Fruit fly (Drosophila melanogaster) S2 (cell line): ENCODE measurements around the gene GNBP1.

Experiments used
- CG8478 ChIP-seq: fragments of >200 bp; optimal IDR thresholded peaks from 2 replicates; lab custom pipeline; 2018
- CTCF ChIP-seq, 2 experiments: fragments of >200 bp; optimal IDR thresholded peaks; 2 replicates each; lab custom pipeline; 2018

DNA sequence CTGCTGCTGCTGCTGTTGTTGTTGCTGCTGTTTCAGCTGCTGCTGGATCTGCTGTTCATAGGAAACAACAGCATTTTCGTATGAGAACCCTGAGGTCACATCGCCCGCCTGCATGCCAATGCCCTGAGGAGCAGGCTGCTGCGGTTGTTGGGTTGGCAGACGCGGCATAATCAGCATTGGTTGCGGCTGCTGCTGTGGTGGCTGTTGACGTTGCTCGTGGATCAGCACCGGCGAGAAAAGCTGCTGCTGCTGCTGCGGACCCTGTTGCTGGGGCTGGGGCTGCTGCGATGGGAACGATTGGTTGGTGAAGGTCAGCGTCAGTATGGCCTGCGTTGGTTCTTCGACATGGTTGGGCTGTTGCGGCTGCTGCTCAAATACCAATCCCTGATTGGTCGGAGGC, 5.7 kb upstream of the GNBP1 start:
- TF ChIP-seq CTCF (optimal IDR thresholded peaks at IDR 0.05; lab: Kevin White, UChicago) (no peak), CG8478 (lab: Kevin White, UChicago) (no peak)
